Worm (Caenorhabditis elegans) whole organism, late embryonic: ENCODE data around the gene C46H3.1.
A peak's percentile ranks its signal among the peaks of the same experiment; 100 is the strongest.

Experiments
- C08G9.2 ChIP-seq: sonication (generic microtip); optimal IDR thresholded peaks from 2 replicates; lab custom pipeline; 2016; ENCODE audit warnings: mild to moderate bottlenecking, missing genetic modification characterization, moderate library complexity, missing compliant biosample characterization
- C38D4.7 ChIP-seq: fragments of 200-800 bp; sonication (Bioruptor generic); optimal IDR thresholded peaks from 2 replicates; lab custom pipeline; 2018; ENCODE audit warnings: mild to moderate bottlenecking, missing genetic modification characterization, moderate library complexity, missing compliant biosample characterization
- K09A11.1 ChIP-seq: sonication (generic microtip); optimal IDR thresholded peaks from 2 replicates; lab custom pipeline; 2017; ENCODE audit warnings: antibody characterized with exemption, mild to moderate bottlenecking, missing genetic modification characterization, missing compliant biosample characterization; ENCODE audit not compliant: insufficient read depth
- T23F11.4 ChIP-seq: fragments of 200-800 bp; sonication (Bioruptor generic); optimal IDR thresholded peaks from 2 replicates; lab custom pipeline; 2018; ENCODE audit warnings: mild to moderate bottlenecking, missing genetic modification characterization, missing compliant biosample characterization
- Y22D7AL.16 ChIP-seq: sonication (generic microtip); optimal IDR thresholded peaks from 2 replicates; lab custom pipeline; 2016; ENCODE audit warnings: missing genetic modification characterization, missing compliant biosample characterization
- ahr-1 ChIP-seq: sonication (generic microtip); optimal IDR thresholded peaks from 2 replicates; lab custom pipeline; 2016; ENCODE audit warnings: missing genetic modification characterization, missing compliant biosample characterization
- ceh-14 ChIP-seq: sonication (generic microtip); optimal IDR thresholded peaks from 2 replicates; lab custom pipeline; 2016; ENCODE audit warnings: missing genotype, missing genetic modification characterization, missing compliant biosample characterization
- ceh-18 ChIP-seq: sonication (generic microtip); optimal IDR thresholded peaks from 2 replicates; lab custom pipeline; 2016; ENCODE audit warnings: missing genetic modification characterization, missing compliant biosample characterization
- ceh-24 ChIP-seq: sonication (generic microtip); optimal IDR thresholded peaks from 2 replicates; lab custom pipeline; 2016; ENCODE audit warnings: mild to moderate bottlenecking, missing genetic modification characterization, missing compliant biosample characterization
- ceh-31 ChIP-seq: sonication (generic microtip); optimal IDR thresholded peaks from 2 replicates; lab custom pipeline; 2016; ENCODE audit warnings: missing genetic modification characterization, missing compliant biosample characterization
- ceh-45 ChIP-seq: fragments of 200-800 bp; sonication (Bioruptor generic); IDR thresholded peaks from 2 replicates; pipeline ENCODE4 v1.3.6; 2022; ENCODE audit warnings: missing genetic modification reagents, missing genetic modification characterization, missing compliant biosample characterization
- ceh-48 ChIP-seq: sonication (generic microtip); optimal IDR thresholded peaks from 2 replicates; lab custom pipeline; 2016; ENCODE audit warnings: missing genetic modification characterization, inconsistent platforms, missing compliant biosample characterization
- ceh-9 ChIP-seq: sonication (generic microtip); optimal IDR thresholded peaks from 2 replicates; lab custom pipeline; 2016; ENCODE audit warnings: mild to moderate bottlenecking, missing genetic modification characterization, inconsistent platforms, missing compliant biosample characterization
- che-1 ChIP-seq: sonication (generic microtip); optimal IDR thresholded peaks from 2 replicates; lab custom pipeline; 2016; ENCODE audit warnings: mild to moderate bottlenecking, missing genetic modification characterization, missing compliant biosample characterization
- dmd-4 ChIP-seq: sonication (generic microtip); optimal IDR thresholded peaks from 2 replicates; lab custom pipeline; 2016; ENCODE audit warnings: borderline replicate concordance, missing genetic modification characterization, missing compliant biosample characterization
- elt-4 ChIP-seq: sonication (generic microtip); optimal IDR thresholded peaks from 2 replicates; lab custom pipeline; 2016; ENCODE audit warnings: missing genetic modification characterization, missing compliant biosample characterization
- fkh-10 ChIP-seq: fragments of 150-350 bp; optimal IDR thresholded peaks from 2 replicates; lab custom pipeline; 2014; ENCODE audit warnings: missing biosample characterization, missing genetic modification reagents, missing genetic modification characterization
- gmeb-2 ChIP-seq: sonication (generic microtip); optimal IDR thresholded peaks from 2 replicates; lab custom pipeline; 2016; ENCODE audit warnings: missing genetic modification characterization, inconsistent platforms, missing compliant biosample characterization
- hlh-13 ChIP-seq: fragments of 200-800 bp; sonication (Bioruptor generic); optimal IDR thresholded peaks from 2 replicates; lab custom pipeline; 2018; ENCODE audit warnings: mild to moderate bottlenecking, missing genetic modification characterization, missing compliant biosample characterization
- hlh-15 ChIP-seq: sonication (generic microtip); optimal IDR thresholded peaks from 2 replicates; lab custom pipeline; 2016; ENCODE audit warnings: missing genetic modification characterization, missing compliant biosample characterization
- hlh-8 ChIP-seq: sonication (generic microtip); optimal IDR thresholded peaks from 2 replicates; lab custom pipeline; 2016; ENCODE audit warnings: missing genotype, missing genetic modification characterization, missing compliant biosample characterization
- lim-6 ChIP-seq: sonication (generic microtip); optimal IDR thresholded peaks from 2 replicates; lab custom pipeline; 2016; ENCODE audit warnings: missing genetic modification characterization, missing compliant biosample characterization
- nfya-1 ChIP-seq: sonication (generic microtip); optimal IDR thresholded peaks from 2 replicates; lab custom pipeline; 2017; ENCODE audit warnings: missing genetic modification characterization, mild to moderate bottlenecking, missing compliant biosample characterization, antibody characterized with exemption, moderate library complexity
- odd-2 ChIP-seq: sonication (generic microtip); optimal IDR thresholded peaks from 2 replicates; lab custom pipeline; 2017; ENCODE audit warnings: antibody characterized with exemption, mild to moderate bottlenecking, missing genetic modification characterization, missing compliant biosample characterization
- pha-4 ChIP-seq: fragments of 150-350 bp; optimal IDR thresholded peaks from 2 replicates; lab custom pipeline; 2018; ENCODE audit warnings: missing biosample characterization, missing genetic modification reagents, missing genetic modification characterization
- pqm-1 ChIP-seq: sonication (generic microtip); optimal IDR thresholded peaks from 2 replicates; lab custom pipeline; 2016; ENCODE audit warnings: missing genetic modification characterization, missing compliant biosample characterization
- pros-1 ChIP-seq: fragments of 150-350 bp; optimal IDR thresholded peaks from 2 replicates; lab custom pipeline; 2014; ENCODE audit warnings: missing biosample characterization, missing genetic modification reagents, missing genetic modification characterization
- ref-2 ChIP-seq: sonication (generic microtip); optimal IDR thresholded peaks from 2 replicates; lab custom pipeline; 2016; ENCODE audit warnings: missing genetic modification characterization, missing compliant biosample characterization
- rnt-1 ChIP-seq: sonication (generic microtip); optimal IDR thresholded peaks from 2 replicates; lab custom pipeline; 2016; ENCODE audit warnings: missing genetic modification characterization, missing compliant biosample characterization
- sdc-2 ChIP-seq: sonication (generic microtip); optimal IDR thresholded peaks from 2 replicates; lab custom pipeline; 2016; ENCODE audit warnings: missing genotype, missing genetic modification characterization, missing compliant biosample characterization
- sox-2 ChIP-seq: fragments of 200-800 bp; sonication (Bioruptor generic); IDR thresholded peaks from 2 replicates; pipeline ENCODE4 v1.3.6; 2022; ENCODE audit warnings: missing genetic modification reagents, missing genetic modification characterization, missing compliant biosample characterization
- tbx-2 ChIP-seq: sonication (generic microtip); optimal IDR thresholded peaks from 2 replicates; lab custom pipeline; 2016; ENCODE audit warnings: missing genetic modification characterization, missing compliant biosample characterization
- tbx-7 ChIP-seq: sonication (generic microtip); optimal IDR thresholded peaks from 2 replicates; lab custom pipeline; 2016; ENCODE audit warnings: missing genotype, missing genetic modification characterization, missing compliant biosample characterization
- unc-55 ChIP-seq: sonication (generic microtip); optimal IDR thresholded peaks from 2 replicates; lab custom pipeline; 2017; ENCODE audit warnings: missing biosample characterization, missing genetic modification reagents, missing genetic modification characterization
- unc-86 ChIP-seq: sonication (generic microtip); optimal IDR thresholded peaks from 2 replicates; lab custom pipeline; 2016; ENCODE audit warnings: missing genetic modification characterization, missing compliant biosample characterization
- ztf-16 ChIP-seq: sonication (generic microtip); optimal IDR thresholded peaks from 2 replicates; lab custom pipeline; 2017; ENCODE audit warnings: missing genetic modification characterization, missing compliant biosample characterization

Gene C46H3.1

DNA sequence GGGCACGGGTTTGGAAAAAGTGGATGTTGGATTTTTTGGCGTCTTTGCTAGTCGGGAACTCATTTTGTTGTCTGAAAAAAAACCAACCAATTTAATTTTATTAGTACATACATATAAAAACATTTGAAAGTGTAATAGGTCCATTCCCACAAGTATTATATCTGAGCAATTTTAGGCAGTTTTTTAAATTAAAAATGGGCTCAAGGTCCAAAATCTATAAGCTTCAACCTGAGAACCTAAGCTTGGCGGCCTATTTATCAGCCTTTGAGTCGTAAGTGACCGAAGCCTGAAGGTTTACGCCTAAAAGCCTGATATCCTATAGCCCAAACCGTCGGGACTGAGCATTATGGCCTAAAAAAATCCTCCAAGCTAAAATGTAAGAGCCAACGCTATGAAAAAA is 9.3 kb downstream of the C46H3.1 start:
- no peak for TF ChIP-seq che-1 (tag; lab: Kevin White, UChicago)
- no peak for TF ChIP-seq gmeb-2 (tag; lab: Kevin White, UChicago)
- no peak for TF ChIP-seq sox-2 (GFP tag; lab: Robert Waterston, UW)
- TF ChIP-seq ceh-14 (tag; lab: Kevin White, UChicago): no peak
- no peak for TF ChIP-seq unc-55 (GFP tag; lab: Kevin White, UChicago)
- TF ChIP-seq ceh-9 (tag; lab: Kevin White, UChicago): no peak
- no peak for TF ChIP-seq sdc-2 (tag; lab: Kevin White, UChicago)
- TF ChIP-seq Y22D7AL.16 (tag; lab: Kevin White, UChicago): no peak
- no peak for TF ChIP-seq ceh-24 (tag; lab: Kevin White, UChicago)
- no peak for TF ChIP-seq lim-6
- TF ChIP-seq rnt-1 (tag; lab: Kevin White, UChicago): no peak
- TF ChIP-seq ceh-31 (tag; lab: Kevin White, UChicago): no peak
- no peak for TF ChIP-seq fkh-10 (GFP tag; lab: Kevin White, UChicago)
- no peak for TF ChIP-seq ceh-18 (tag; lab: Kevin White, UChicago)
- TF ChIP-seq unc-86 (tag; lab: Kevin White, UChicago): no peak
- TF ChIP-seq ref-2 (tag; lab: Kevin White, UChicago): no peak
- TF ChIP-seq elt-4 (tag; lab: Kevin White, UChicago): no peak
- no peak for TF ChIP-seq dmd-4 (tag; lab: Kevin White, UChicago)

DNA sequence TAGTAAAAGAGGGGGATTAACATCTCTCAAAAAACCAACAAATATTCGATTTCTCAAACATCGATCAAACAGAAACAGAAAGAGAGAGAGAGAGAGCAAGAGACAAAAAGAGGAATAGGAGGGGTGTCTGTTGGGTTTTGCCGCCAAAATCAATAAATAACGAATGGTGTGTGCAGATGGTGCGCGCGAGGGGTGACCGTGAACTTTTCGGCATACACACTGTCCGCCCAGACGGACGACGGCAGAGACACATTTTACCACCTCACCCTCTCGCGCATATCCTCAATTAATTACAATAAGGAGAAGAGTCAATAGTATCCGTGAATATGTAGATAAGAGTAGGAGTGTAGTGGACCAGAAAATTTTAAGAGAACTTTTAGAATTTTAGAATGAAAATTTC is 13.2 kb downstream of the C46H3.1 start:
- peak; percentile 3 for TF ChIP-seq ceh-31 (tag; lab: Kevin White, UChicago)
- no peak for TF ChIP-seq ceh-45 (GFP tag; lab: Robert Waterston, UW)
- TF ChIP-seq unc-86 (tag; lab: Kevin White, UChicago): no peak
- no peak for TF ChIP-seq ahr-1 (tag; lab: Kevin White, UChicago)
- no peak for TF ChIP-seq tbx-7
- TF ChIP-seq sox-2 (GFP tag; lab: Robert Waterston, UW): no peak
- no peak for TF ChIP-seq ztf-16 (tag; lab: Kevin White, UChicago)
- TF ChIP-seq hlh-13 (GFP tag; lab: Kevin White, UChicago): no peak
- TF ChIP-seq odd-2 (tag; lab: Kevin White, UChicago): no peak
- no peak for TF ChIP-seq T23F11.4 (GFP tag; lab: Kevin White, UChicago)
- TF ChIP-seq K09A11.1 (tag; lab: Kevin White, UChicago): no peak
- peak; percentile 10 for TF ChIP-seq tbx-2 (tag; lab: Kevin White, UChicago)
- TF ChIP-seq ceh-14 (tag; lab: Kevin White, UChicago): no peak
- TF ChIP-seq elt-4 (tag; lab: Kevin White, UChicago): no peak
- no peak for TF ChIP-seq hlh-8 (tag; lab: Kevin White, UChicago)
- no peak for TF ChIP-seq C08G9.2 (tag; lab: Kevin White, UChicago)
- peak; percentile 26 for TF ChIP-seq ceh-48 (tag; lab: Kevin White, UChicago)
- TF ChIP-seq dmd-4 (tag; lab: Kevin White, UChicago): no peak
- TF ChIP-seq fkh-10 (GFP tag; lab: Kevin White, UChicago): no peak
- no peak for TF ChIP-seq che-1 (tag; lab: Kevin White, UChicago)
- TF ChIP-seq pros-1: no peak
- no peak for TF ChIP-seq hlh-15
- TF ChIP-seq, all 69 proteins: peak for 3

DNA sequence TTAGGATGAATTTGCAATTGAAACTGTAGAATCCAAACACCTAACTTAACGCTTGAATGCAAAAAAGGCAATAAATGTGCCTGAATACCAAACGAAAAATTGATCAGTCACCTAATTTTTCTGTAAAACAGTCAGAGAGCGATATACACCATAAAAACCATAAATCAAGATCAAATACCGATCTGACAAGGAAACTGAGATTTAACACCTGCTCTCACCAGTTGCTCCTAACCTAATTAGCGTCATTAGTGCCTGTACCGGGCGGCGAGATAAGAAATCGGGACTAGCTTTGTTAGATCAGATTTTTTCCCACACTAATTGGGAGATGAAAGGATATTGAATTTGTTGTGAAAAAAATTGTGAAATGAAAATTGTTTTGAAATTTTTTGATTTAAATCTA is 13.9 kb downstream of the C46H3.1 start:
- no peak for TF ChIP-seq ceh-14 (tag; lab: Kevin White, UChicago)
- no peak for TF ChIP-seq pha-4 (tag; lab: Kevin White, UChicago)

DNA sequence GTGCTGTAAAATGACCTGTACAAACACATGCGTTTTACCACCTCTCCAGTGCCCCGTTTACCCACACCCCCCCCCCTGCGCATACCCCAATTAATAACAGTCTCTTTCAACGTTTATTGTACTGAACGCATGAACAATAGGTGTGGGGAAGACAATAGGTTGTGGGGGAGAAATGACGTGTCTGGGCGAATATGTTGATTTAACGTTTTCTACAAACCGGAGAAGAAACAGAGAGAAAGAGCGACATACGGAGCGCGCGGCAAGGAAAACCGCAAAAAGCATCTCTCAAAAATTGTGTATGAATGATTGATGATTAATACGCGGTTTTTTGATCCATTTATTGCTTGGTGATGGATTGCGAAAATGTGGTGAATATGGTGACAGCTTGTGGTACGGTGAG is 14.6 kb downstream of the C46H3.1 start:
- peak; percentile 4 for TF ChIP-seq ceh-31 (tag; lab: Kevin White, UChicago)
- peak; percentile 93 for TF ChIP-seq sox-2 (GFP tag; lab: Robert Waterston, UW)
- TF ChIP-seq unc-55 (GFP tag; lab: Kevin White, UChicago): peak; percentile 56
- TF ChIP-seq C38D4.7 (GFP tag; lab: Kevin White, UChicago): peak; percentile 6
- peak; percentile 3 for TF ChIP-seq nfya-1
- TF ChIP-seq pqm-1: no peak
- TF ChIP-seq gmeb-2 (tag; lab: Kevin White, UChicago): no peak
